Comparison of ENCODE assay signal across 1 fruit fly cellular context in genomic region chr2L:18145253-18145652, dm6.
TF ChIP-seq lines count a peak whose summit lies in the region.

No protein-coding gene starts in this region.

TF ChIP-seq in whole organism, embryonic, 481 proteins besides CTCF, POLR2A, EP300 and RAD21 (continued from another document and continues in another):
- TF ChIP-seq fru (optimal IDR thresholded peaks at IDR 0.05; lab: Kevin White, UChicago) (no peak), Hand (GFP tag; optimal IDR thresholded peaks at IDR 0.05; lab: Kevin White, UChicago) (no peak), Optix (GFP tag; IDR thresholded peaks at IDR 0.05; lab: Robert Waterston, UW) (peak; percentile 85), H15 (GFP tag; IDR thresholded peaks at IDR 0.05; lab: Robert Waterston, UW) (peak; percentile 66; the same call in 2 of the 3 replicates), jing (GFP tag; optimal IDR thresholded peaks at IDR 0.05; lab: Kevin White, UChicago) (peak; percentile 73), cg (GFP tag; optimal IDR thresholded peaks at IDR 0.05; lab: Kevin White, UChicago) (no peak), Lhr (GFP tag; optimal IDR thresholded peaks at IDR 0.05; lab: Kevin White, UChicago) (peak; percentile 56), CG9215 (GFP tag; IDR thresholded peaks at IDR 0.05; lab: Robert Waterston, UW) (peak; percentile 58), CG12219 (GFP tag; optimal IDR thresholded peaks at IDR 0.05; lab: Kevin White, UChicago) (peak; percentile 69), kay (GFP tag; optimal IDR thresholded peaks at IDR 0.05; lab: Kevin White, UChicago) (peak; percentile 92), YL-1 (GFP tag; optimal IDR thresholded peaks at IDR 0.05; lab: Kevin White, UChicago) (no peak), pum (GFP tag; optimal IDR thresholded peaks at IDR 0.05; lab: Kevin White, UChicago) (peak; percentile 86), CG11695 (GFP tag; IDR thresholded peaks at IDR 0.05; lab: Robert Waterston, UW) (peak; percentile 81), Trl (optimal IDR thresholded peaks at IDR 0.05; lab: Kevin White, UChicago) (no peak), Trl (GFP tag; optimal IDR thresholded peaks at IDR 0.05; lab: Kevin White, UChicago) (peak; percentile 88), fu2 (GFP tag; optimal IDR thresholded peaks at IDR 0.05; lab: Kevin White, UChicago) (peak; percentile 76), Sox102F (GFP tag; optimal IDR thresholded peaks at IDR 0.05; lab: Kevin White, UChicago) (peak; percentile 78), so (GFP tag; IDR thresholded peaks at IDR 0.05; lab: Robert Waterston, UW) (peak; percentile 76; the same call in 1 of the 3 replicates), TFAM (GFP tag; optimal IDR thresholded peaks at IDR 0.05; lab: Kevin White, UChicago) (peak; percentile 55), E2f2 (GFP tag; IDR thresholded peaks at IDR 0.05; lab: Robert Waterston, UW) (peak; percentile 47; the same call in 1 of the 2 replicates), sd (tag; optimal IDR thresholded peaks at IDR 0.05; lab: Kevin White, UChicago) (peak; percentile 25), CG8290 (GFP tag; optimal IDR thresholded peaks at IDR 0.05; lab: Kevin White, UChicago) (peak; percentile 92), CG8290 (tag; optimal IDR thresholded peaks at IDR 0.05; lab: Kevin White, UChicago) (peak; percentile 42 to 67), ab (GFP tag; optimal IDR thresholded peaks at IDR 0.05; lab: Kevin White, UChicago) (peak; percentile 69), CG13123 (GFP tag; optimal IDR thresholded peaks at IDR 0.05; lab: Kevin White, UChicago) (peak; percentile 73), CG14050 (GFP tag; IDR thresholded peaks at IDR 0.05; lab: Robert Waterston, UW) (peak; percentile 63), unc-4 (GFP tag; IDR thresholded peaks at IDR 0.05; lab: Robert Waterston, UW; ENCODE audit: partially characterized antibody) (no peak), Dip2 (GFP tag; IDR thresholded peaks at IDR 0.05; lab: Robert Waterston, UW) (0 out of 2 replicates have a peak, but pooled peaks have one; percentile 9), sisA (GFP tag; IDR thresholded peaks at IDR 0.05; lab: Robert Waterston, UW) (peak; percentile 79), Hmr (GFP tag; optimal IDR thresholded peaks at IDR 0.05; lab: Kevin White, UChicago) (peak; percentile 65), CG31441 (GFP tag; IDR thresholded peaks at IDR 0.05; lab: Robert Waterston, UW) (peak; percentile 86), trem (tag; optimal IDR thresholded peaks at IDR 0.05; lab: Kevin White, UChicago) (peak; percentile 84), HLH4C (GFP tag; IDR thresholded peaks at IDR 0.05; lab: Robert Waterston, UW; ENCODE audit: partially characterized antibody) (no peak), CG4730 (GFP tag; IDR thresholded peaks at IDR 0.05; lab: Robert Waterston, UW) (peak; percentile 65), CG8281 (tag; optimal IDR thresholded peaks at IDR 0.05; lab: Kevin White, UChicago) (peak; percentile 54), CG17328 (GFP tag; IDR thresholded peaks at IDR 0.05; lab: Robert Waterston, UW) (peak; percentile 93), insv (GFP tag; optimal IDR thresholded peaks at IDR 0.05; lab: Kevin White, UChicago) (no peak), seq (GFP tag; IDR thresholded peaks at IDR 0.05; lab: Robert Waterston, UW) (peak; percentile 76), ken (GFP tag; IDR thresholded peaks at IDR 0.05; lab: Robert Waterston, UW) (peak; percentile 84), da (GFP tag; optimal IDR thresholded peaks at IDR 0.05; lab: Kevin White, UChicago) (peak; percentile 29), CG10543 (GFP tag; optimal IDR thresholded peaks at IDR 0.05; lab: Kevin White, UChicago) (no peak), Sry-δ (GFP tag; optimal IDR thresholded peaks at IDR 0.05; lab: Kevin White, UChicago) (peak; percentile 50), CkIIα-i1 (GFP tag; IDR thresholded peaks at IDR 0.05; lab: Robert Waterston, UW) (no peak), tup (GFP tag; optimal IDR thresholded peaks at IDR 0.05; lab: Kevin White, UChicago) (peak; percentile 79), CG32772 (GFP tag; IDR thresholded peaks at IDR 0.05; lab: Robert Waterston, UW) (peak; percentile 69), CG10565 (GFP tag; optimal IDR thresholded peaks at IDR 0.05; lab: Kevin White, UChicago) (peak; percentile 68), Stat92E (GFP tag; optimal IDR thresholded peaks at IDR 0.05; lab: Kevin White, UChicago) (peak in 1 of 3 experiments; percentile 86), CG12104 (GFP tag; optimal IDR thresholded peaks at IDR 0.05; lab: Kevin White, UChicago) (peak; percentile 71), esg (GFP tag; conservative IDR thresholded peaks at IDR 0.05; lab: Robert Waterston, UW) (peak; percentile 64), CG15514 (GFP tag; optimal IDR thresholded peaks at IDR 0.05; lab: Kevin White, UChicago) (peak; percentile 52), CG11093 (GFP tag; IDR thresholded peaks at IDR 0.05; lab: Robert Waterston, UW) (peak; percentile 76), Chrac-16 (GFP tag; optimal IDR thresholded peaks at IDR 0.05; lab: Kevin White, UChicago) (peak; percentile 91), emc (GFP tag; optimal IDR thresholded peaks at IDR 0.05; lab: Kevin White, UChicago) (peak; percentile 58), MBD-R2 (GFP tag; IDR thresholded peaks at IDR 0.05; lab: Robert Waterston, UW) (peak; percentile 60), CG7839 (tag; optimal IDR thresholded peaks at IDR 0.05; lab: Kevin White, UChicago) (peak; percentile 89), CG30020 (tag; optimal IDR thresholded peaks at IDR 0.05; lab: Kevin White, UChicago) (peak; percentile 58), Doc2 (GFP tag; IDR thresholded peaks at IDR 0.05; lab: Robert Waterston, UW) (no peak), CG6272 (GFP tag; IDR thresholded peaks at IDR 0.05; lab: Robert Waterston, UW) (peak; percentile 62; the same call in 1 of the 2 replicates), CG12299 (tag; optimal IDR thresholded peaks at IDR 0.05; lab: Kevin White, UChicago) (peak; percentile 22), maf-S (GFP tag; optimal IDR thresholded peaks at IDR 0.05; lab: Kevin White, UChicago) (peak; percentile 81), MTF-1 (GFP tag; optimal IDR thresholded peaks at IDR 0.05; lab: Kevin White, UChicago; ENCODE audit: borderline replicate concordance) (peak; percentile 73), NC2α (GFP tag; optimal IDR thresholded peaks at IDR 0.05; lab: Kevin White, UChicago) (peak; percentile 84), gsb-n (tag; optimal IDR thresholded peaks at IDR 0.05; lab: Kevin White, UChicago) (peak; percentile 86), dmrt99B (tag; optimal IDR thresholded peaks at IDR 0.05; lab: Kevin White, UChicago) (peak; percentile 79), Lpt (GFP tag; optimal IDR thresholded peaks at IDR 0.05; lab: Kevin White, UChicago) (no peak), CG8944 (GFP tag; optimal IDR thresholded peaks at IDR 0.05; lab: Kevin White, UChicago) (peak; percentile 83), repo (GFP tag; optimal IDR thresholded peaks at IDR 0.05; lab: Kevin White, UChicago) (peak; percentile 83), CG18262 (tag; optimal IDR thresholded peaks at IDR 0.05; lab: Kevin White, UChicago) (peak; percentile 93), tgo (GFP tag; IDR thresholded peaks at IDR 0.05; lab: Robert Waterston, UW) (peak; percentile 78), hkb (optimal IDR thresholded peaks at IDR 0.05; lab: Kevin White, UChicago) (no peak), hkb (GFP tag; IDR thresholded peaks at IDR 0.05; lab: Robert Waterston, UW) (peak; percentile 75), br (optimal IDR thresholded peaks at IDR 0.05; lab: Kevin White, UChicago) (no peak), Rfx (GFP tag; IDR thresholded peaks at IDR 0.05; lab: Robert Waterston, UW) (peak; percentile 78), Dfd (GFP tag; optimal IDR thresholded peaks at IDR 0.05; lab: Kevin White, UChicago) (no peak), CG10147 (GFP tag; optimal IDR thresholded peaks at IDR 0.05; lab: Kevin White, UChicago) (peak; percentile 42), zf30C (GFP tag; optimal IDR thresholded peaks at IDR 0.05; lab: Kevin White, UChicago) (peak; percentile 98), PHDP (tag; optimal IDR thresholded peaks at IDR 0.05; lab: Kevin White, UChicago) (peak; percentile 70), row (GFP tag; IDR thresholded peaks at IDR 0.05; lab: Robert Waterston, UW) (peak; percentile 87), CG7372 (GFP tag; IDR thresholded peaks at IDR 0.05; lab: Robert Waterston, UW) (peak; percentile 70), Dll (GFP tag; IDR thresholded peaks at IDR 0.05; lab: Robert Waterston, UW; ENCODE audit: partially characterized antibody) (no peak), CG10979 (tag; optimal IDR thresholded peaks at IDR 0.05; lab: Kevin White, UChicago) (peak; percentile 93), CG7271 (tag; optimal IDR thresholded peaks at IDR 0.05; lab: Kevin White, UChicago) (peak; percentile 88), ewg (GFP tag; optimal IDR thresholded peaks at IDR 0.05; lab: Kevin White, UChicago) (peak; percentile 64), CG1647 (GFP tag; optimal IDR thresholded peaks at IDR 0.05; lab: Kevin White, UChicago) (peak; percentile 63), sob (GFP tag; IDR thresholded peaks at IDR 0.05; lab: Robert Waterston, UW) (peak; percentile 77), CG18476 (GFP tag; optimal IDR thresholded peaks at IDR 0.05; lab: Kevin White, UChicago) (peak; percentile 78), pros (GFP tag; optimal IDR thresholded peaks at IDR 0.05; lab: Kevin White, UChicago) (peak; percentile 75), Fer2 (tag; optimal IDR thresholded peaks at IDR 0.05; lab: Kevin White, UChicago) (peak; percentile 30), sim (GFP tag; IDR thresholded peaks at IDR 0.05; lab: Robert Waterston, UW) (peak; percentile 88), Max (GFP tag; optimal IDR thresholded peaks at IDR 0.05; lab: Kevin White, UChicago) (peak; percentile 80), slou (GFP tag; optimal IDR thresholded peaks at IDR 0.05; lab: Kevin White, UChicago) (peak; percentile 86), CG4707 (GFP tag; optimal IDR thresholded peaks at IDR 0.05; lab: Kevin White, UChicago) (peak; percentile 60), Hr39 (optimal IDR thresholded peaks at IDR 0.05; lab: Kevin White, UChicago) (no peak), vnd (GFP tag; IDR thresholded peaks at IDR 0.05; lab: Robert Waterston, UW; ENCODE audit: partially characterized antibody) (no peak), Asciz (GFP tag; optimal IDR thresholded peaks at IDR 0.05; lab: Kevin White, UChicago) (peak; percentile 55), CG11247 (GFP tag; IDR thresholded peaks at IDR 0.05; lab: Robert Waterston, UW) (peak; percentile 73), HLH3B (GFP tag; IDR thresholded peaks at IDR 0.05; lab: Robert Waterston, UW) (peak; percentile 69), CG17186 (GFP tag; optimal IDR thresholded peaks at IDR 0.05; lab: Kevin White, UChicago) (peak; percentile 30), Bteb2 (GFP tag; optimal IDR thresholded peaks at IDR 0.05; lab: Kevin White, UChicago) (peak; percentile 65), CG3163 (GFP tag; optimal IDR thresholded peaks at IDR 0.05; lab: Kevin White, UChicago) (peak; percentile 63), Side (GFP tag; optimal IDR thresholded peaks at IDR 0.05; lab: Kevin White, UChicago) (peak; percentile 84), ato (GFP tag; IDR thresholded peaks at IDR 0.05; lab: Robert Waterston, UW; ENCODE audit: partially characterized antibody) (no peak), CG10274 (GFP tag; optimal IDR thresholded peaks at IDR 0.05; lab: Kevin White, UChicago) (peak; percentile 63), Awh (GFP tag; IDR thresholded peaks at IDR 0.05; lab: Robert Waterston, UW) (peak; percentile 73), CG7928 (GFP tag; optimal IDR thresholded peaks at IDR 0.05; lab: Kevin White, UChicago) (peak; percentile 15), wor (GFP tag; IDR thresholded peaks at IDR 0.05; lab: Robert Waterston, UW) (peak; percentile 66), CG1602 (GFP tag; optimal IDR thresholded peaks at IDR 0.05; lab: Kevin White, UChicago) (peak; percentile 89), pita (GFP tag; optimal IDR thresholded peaks at IDR 0.05; lab: Kevin White, UChicago) (no peak), zfh1 (GFP tag; IDR thresholded peaks at IDR 0.05; lab: Robert Waterston, UW) (peak; percentile 96), exex (tag; optimal IDR thresholded peaks at IDR 0.05; lab: Kevin White, UChicago) (no peak), HHEX (GFP tag; optimal IDR thresholded peaks at IDR 0.05; lab: Kevin White, UChicago) (peak; percentile 77), HmgD (GFP tag; optimal IDR thresholded peaks at IDR 0.05; lab: Kevin White, UChicago) (peak; percentile 32), Ada2b (GFP tag; IDR thresholded peaks at IDR 0.05; lab: Robert Waterston, UW) (peak; percentile 78), CG10366 (GFP tag; IDR thresholded peaks at IDR 0.05; lab: Robert Waterston, UW) (peak; percentile 81), kah (GFP tag; optimal IDR thresholded peaks at IDR 0.05; lab: Kevin White, UChicago) (peak; percentile 43), CG17829 (tag; optimal IDR thresholded peaks at IDR 0.05; lab: Kevin White, UChicago) (peak; percentile 94), CG12659 (GFP tag; optimal IDR thresholded peaks at IDR 0.05; lab: Kevin White, UChicago) (peak; percentile 56), Dp (GFP tag; optimal IDR thresholded peaks at IDR 0.05; lab: Kevin White, UChicago) (no peak), CG10959 (GFP tag; IDR thresholded peaks at IDR 0.05; lab: Robert Waterston, UW) (peak; percentile 95), Blimp-1 (GFP tag; optimal IDR thresholded peaks at IDR 0.05; lab: Kevin White, UChicago) (peak; percentile 59), luna (GFP tag; optimal IDR thresholded peaks at IDR 0.05; lab: Kevin White, UChicago) (no peak), zen2 (GFP tag; IDR thresholded peaks at IDR 0.05; lab: Robert Waterston, UW; ENCODE audit: partially characterized antibody) (no peak), CG14860 (GFP tag; IDR thresholded peaks at IDR 0.05; lab: Robert Waterston, UW; ENCODE audit: partially characterized antibody) (no peak), ase (GFP tag; IDR thresholded peaks at IDR 0.05; lab: Robert Waterston, UW) (peak; percentile 25; the same call in 1 of the 3 replicates), cwo (GFP tag; optimal IDR thresholded peaks at IDR 0.05; lab: Kevin White, UChicago) (no peak), CG8388 (GFP tag; optimal IDR thresholded peaks at IDR 0.05; lab: Kevin White, UChicago) (peak; percentile 88), CG33213 (GFP tag; optimal IDR thresholded peaks at IDR 0.05; lab: Kevin White, UChicago) (peak; percentile 60), CG16779 (GFP tag; IDR thresholded peaks at IDR 0.05; lab: Robert Waterston, UW) (no peak), sens-2 (GFP tag; IDR thresholded peaks at IDR 0.05; lab: Robert Waterston, UW) (peak; percentile 84), rib (GFP tag; IDR thresholded peaks at IDR 0.05; lab: Robert Waterston, UW) (peak; percentile 58), CG14965 (GFP tag; optimal IDR thresholded peaks at IDR 0.05; lab: Kevin White, UChicago; ENCODE audit: borderline replicate concordance) (peak; percentile 74)
